Fruit fly (Drosophila melanogaster): ENCODE data around the gene Arc42.
A peak's percentile ranks its signal among the peaks of the same experiment; 100 is the strongest.

- TF ChIP-seq Clk (GFP tag; optimal IDR thresholded peaks at IDR 0.05) = no peak
- TF ChIP-seq CG14711 (tag; optimal IDR thresholded peaks at IDR 0.05) = no peak
- no peak for TF ChIP-seq kay (GFP tag; ENCODE audit: borderline replicate concordance)
- TF ChIP-seq bab1 (GFP tag; optimal IDR thresholded peaks at IDR 0.05) = peak; percentile 54
- no peak for TF ChIP-seq ovo (GFP tag; optimal IDR thresholded peaks at IDR 0.05)
- TF ChIP-seq Hr96 (GFP tag; optimal IDR thresholded peaks at IDR 0.05) = no peak
- TF ChIP-seq pad (GFP tag; optimal IDR thresholded peaks at IDR 0.05) = peak; percentile 6
These were observed 40.9 kb upstream of the Arc42 start, which contains the start of gene bnl for dm6 chr3R:19836687-19837086.
